Worm (Caenorhabditis elegans): ENCODE measurements around the gene F38B2.2.

ce11 chrX:11270882-11271281 lies 8.3 kb downstream of the F38B2.2 start, which contains the start of gene ifa-1:
- TF ChIP-seq zag-1 (tag; optimal IDR thresholded peaks at IDR 0.05) = no peak
- TF ChIP-seq mdt-29 (GFP tag; IDR thresholded peaks at IDR 0.05) = no peak
- TF ChIP-seq fos-1 (tag; optimal IDR thresholded peaks at IDR 0.05) = no peak
- no peak for TF ChIP-seq zfp-2 (tag; optimal IDR thresholded peaks at IDR 0.05)
- TF ChIP-seq R02D3.7 (tag; optimal IDR thresholded peaks at IDR 0.05) = no peak
- TF ChIP-seq pqm-1 (tag; optimal IDR thresholded peaks at IDR 0.05) = no peak
- TF ChIP-seq nhr-77 (tag; optimal IDR thresholded peaks at IDR 0.05) = no peak
- no peak for TF ChIP-seq ZK546.5 (tag; optimal IDR thresholded peaks at IDR 0.05)
- TF ChIP-seq ztf-7 (tag; optimal IDR thresholded peaks at IDR 0.05) = no peak
- no peak for TF ChIP-seq nhr-6 (tag; optimal IDR thresholded peaks at IDR 0.05)

All from whole organism, L4 larva.